Fruit fly (Drosophila melanogaster) whole organism, embryonic: Measurements from ENCODE around the gene Col4a1.

Experiments used
- ATbp ChIP-seq: fragments of 200-800 bp; sonication (Bioruptor generic); optimal IDR thresholded peaks from 2 replicates; lab custom pipeline; 2017; ENCODE audit warnings: missing biosample characterization, mild to moderate bottlenecking, missing genetic modification characterization, missing genetic modification reagents
- C15 ChIP-seq: fragments of 200-800 bp; sonication (Bioruptor generic); IDR thresholded peaks from 3 replicates; pipeline ENCODE4 v1.3.6; 2022; ENCODE audit warnings: missing biosample characterization, missing genetic modification characterization
- CG10431 ChIP-seq: fragments of 200-800 bp; sonication (Bioruptor generic); optimal IDR thresholded peaks from 3 replicates; lab custom pipeline; 2018; ENCODE audit warnings: missing biosample characterization, mild to moderate bottlenecking, missing genetic modification characterization
- CG10959 ChIP-seq: fragments of 200-800 bp; sonication (Bioruptor generic); IDR thresholded peaks from 2 replicates; pipeline ENCODE4 v1.3.6; 2022; ENCODE audit warnings: missing biosample characterization, missing genetic modification characterization
- CG11723 ChIP-seq: fragments of 200-800 bp; sonication (Bioruptor generic); optimal IDR thresholded peaks from 2 replicates; lab custom pipeline; 2017; ENCODE audit warnings: missing biosample characterization, mild to moderate bottlenecking, missing genetic modification characterization
- CG1233 ChIP-seq: fragments of 200-800 bp; sonication (Bioruptor generic); optimal IDR thresholded peaks from 4 replicates; lab custom pipeline; 2018; ENCODE audit warnings: missing biosample characterization, mild to moderate bottlenecking, missing genetic modification characterization
- CG13424 ChIP-seq: fragments of 200-800 bp; sonication (Bioruptor generic); optimal IDR thresholded peaks from 2 replicates; lab custom pipeline; 2019; ENCODE audit warnings: missing biosample characterization, mild to moderate bottlenecking, missing genetic modification characterization, moderate library complexity
- CG14014 ChIP-seq: fragments of 200-800 bp; sonication (Bioruptor generic); IDR thresholded peaks from 2 replicates; pipeline ENCODE4 v1.3.6; 2022; ENCODE audit warnings: missing biosample characterization, missing genetic modification characterization
- CG14667 ChIP-seq: fragments of 200-800 bp; sonication (Bioruptor generic); IDR thresholded peaks from 2 replicates; pipeline ENCODE4 v1.3.6; 2022; ENCODE audit warnings: missing biosample characterization, missing genetic modification characterization
- CG14710 ChIP-seq: fragments of 200-800 bp; sonication (Bioruptor generic); optimal IDR thresholded peaks from 3 replicates; lab custom pipeline; 2019; ENCODE audit warnings: missing biosample characterization, mild to moderate bottlenecking, missing genetic modification characterization, moderate library complexity
- CG15011 ChIP-seq: fragments of 200-800 bp; sonication (Bioruptor generic); optimal IDR thresholded peaks from 3 replicates; lab custom pipeline; 2018; ENCODE audit warnings: missing biosample characterization, mild to moderate bottlenecking, missing genetic modification characterization
- CG16779 ChIP-seq: fragments of 200-800 bp; sonication (Bioruptor generic); IDR thresholded peaks from 2 replicates; pipeline ENCODE4 v1.3.6; 2022; ENCODE audit warnings: missing biosample characterization, missing genetic modification characterization
- CG17568 ChIP-seq: fragments of 200-800 bp; sonication (Bioruptor generic); optimal IDR thresholded peaks from 2 replicates; lab custom pipeline; 2018; ENCODE audit warnings: missing biosample characterization, mild to moderate bottlenecking, missing genetic modification characterization, moderate library complexity
- CG2678 ChIP-seq: fragments of 200-800 bp; sonication (Bioruptor generic); optimal IDR thresholded peaks from 3 replicates; lab custom pipeline; 2019; ENCODE audit warnings: missing biosample characterization, mild to moderate bottlenecking, missing genetic modification characterization, moderate library complexity
- CG4360 ChIP-seq: fragments of 200-800 bp; sonication (Bioruptor generic); IDR thresholded peaks from 2 replicates; pipeline ENCODE4 v1.3.6; 2022; ENCODE audit warnings: missing biosample characterization, missing genetic modification characterization
- CG8924 ChIP-seq: fragments of 200-800 bp; optimal IDR thresholded peaks from 3 replicates; lab custom pipeline; 2019; ENCODE audit warnings: missing biosample characterization, mild to moderate bottlenecking, missing genetic modification characterization, moderate library complexity
- CG9215 ChIP-seq: fragments of 200-800 bp; sonication (Bioruptor generic); IDR thresholded peaks from 2 replicates; pipeline ENCODE4 v1.3.6; 2022; ENCODE audit warnings: missing biosample characterization, missing genetic modification characterization
- CoRest ChIP-seq: fragments of 200-800 bp; sonication (Bioruptor generic); optimal IDR thresholded peaks from 3 replicates; lab custom pipeline; 2018; ENCODE audit warnings: missing biosample characterization, mild to moderate bottlenecking, missing genetic modification characterization, moderate library complexity
- D ChIP-seq, 2 experiments: fragments of 200-800 bp in 1 of 2; fragments of >200 bp in 1 of 2; sonication (Bioruptor generic) in 1 of 2; optimal IDR thresholded peaks; 2 replicates in 1 of 2; 3 replicates in 1 of 2; lab custom pipeline; 2017; ENCODE audit warnings: mild to moderate bottlenecking in 1 of 2, missing biosample characterization in 1 of 2, missing genetic modification characterization in 1 of 2, missing genetic modification reagents in 1 of 2
- HLH54F ChIP-seq: fragments of 200-800 bp; sonication (Bioruptor generic); optimal IDR thresholded peaks from 3 replicates; lab custom pipeline; 2016; ENCODE audit warnings: missing biosample characterization, missing genetic modification characterization
- Hmx ChIP-seq: fragments of 200-800 bp; sonication (Bioruptor generic); optimal IDR thresholded peaks from 2 replicates; lab custom pipeline; 2016; ENCODE audit warnings: missing biosample characterization, missing genetic modification characterization
- Hr3 ChIP-seq: fragments of 200-800 bp; sonication (Bioruptor generic); optimal IDR thresholded peaks from 3 replicates; lab custom pipeline; 2016; ENCODE audit warnings: missing biosample characterization, missing genetic modification characterization
- Hr51 ChIP-seq, 2 experiments: fragments of 200-800 bp; sonication (Bioruptor generic); optimal IDR thresholded peaks; 2 replicates in 1 of 2; 3 replicates in 1 of 2; lab custom pipeline; 2016 to 2018; ENCODE audit warnings: missing biosample characterization in 2 of 2, missing genetic modification characterization in 2 of 2, mild to moderate bottlenecking in 1 of 2, moderate library complexity in 1 of 2
- Nf-YB ChIP-seq: fragments of 200-800 bp; sonication (Bioruptor generic); optimal IDR thresholded peaks from 3 replicates; lab custom pipeline; 2019; ENCODE audit warnings: missing biosample characterization, mild to moderate bottlenecking, missing genetic modification characterization, moderate library complexity
- Ptx1 ChIP-seq: fragments of 200-800 bp; sonication (Bioruptor generic); IDR thresholded peaks from 2 replicates; pipeline ENCODE4 v1.3.6; 2022; ENCODE audit warnings: missing biosample characterization, missing genetic modification characterization
- Ravus ChIP-seq: fragments of 200-800 bp; sonication (Bioruptor generic); IDR thresholded peaks from 2 replicates; pipeline ENCODE4 v1.3.6; 2022; ENCODE audit warnings: missing biosample characterization, missing genetic modification characterization
- Scr ChIP-seq: fragments of 200-800 bp; sonication (Bioruptor generic); IDR thresholded peaks from 2 replicates; pipeline ENCODE4 v1.3.6; 2022; ENCODE audit warnings: missing biosample characterization, missing genetic modification characterization; ENCODE audit not compliant: partially characterized antibody
- Sin3A ChIP-seq: fragments of >200 bp; optimal IDR thresholded peaks from 2 replicates; lab custom pipeline; 2018
- Sox100B ChIP-seq: fragments of 200-800 bp; sonication (Bioruptor generic); optimal IDR thresholded peaks from 3 replicates; lab custom pipeline; 2018; ENCODE audit warnings: missing biosample characterization, mild to moderate bottlenecking, missing genetic modification characterization
- Sry-β ChIP-seq: fragments of 200-800 bp; sonication (Bioruptor generic); optimal IDR thresholded peaks from 2 replicates; lab custom pipeline; 2018; ENCODE audit warnings: missing biosample characterization, mild to moderate bottlenecking, missing genetic modification characterization, moderate library complexity
- ase ChIP-seq: fragments of 200-800 bp; sonication (Bioruptor generic); IDR thresholded peaks from 3 replicates; pipeline ENCODE4 v1.3.6; 2022; ENCODE audit warnings: missing biosample characterization, missing genetic modification characterization
- ato ChIP-seq: fragments of 200-800 bp; sonication (Bioruptor generic); IDR thresholded peaks from 2 replicates; pipeline ENCODE4 v1.3.6; 2022; ENCODE audit warnings: missing biosample characterization, missing genetic modification characterization; ENCODE audit not compliant: partially characterized antibody
- bigmax ChIP-seq: fragments of 200-800 bp; sonication (Bioruptor generic); optimal IDR thresholded peaks from 2 replicates; lab custom pipeline; 2018; ENCODE audit warnings: missing biosample characterization, mild to moderate bottlenecking, missing genetic modification characterization
- bsh ChIP-seq, 2 experiments: fragments of 200-800 bp; sonication (Bioruptor generic); optimal IDR thresholded peaks; 2 replicates each; lab custom pipeline; 2017 to 2018; ENCODE audit warnings: mild to moderate bottlenecking in 2 of 2, missing biosample characterization in 2 of 2, missing genetic modification characterization in 2 of 2, moderate library complexity in 1 of 2
- croc ChIP-seq: fragments of 200-800 bp; sonication (Bioruptor generic); conservative IDR thresholded peaks from 3 replicates; pipeline ENCODE4 v1.3.6; 2022; ENCODE audit warnings: missing biosample characterization, missing genetic modification characterization
- crol ChIP-seq: fragments of 200-800 bp; sonication (Bioruptor generic); IDR thresholded peaks from 2 replicates; pipeline ENCODE4 v1.3.6; 2022; ENCODE audit warnings: missing biosample characterization, missing genetic modification characterization
- da ChIP-seq: fragments of 200-800 bp; sonication (Bioruptor generic); optimal IDR thresholded peaks from 2 replicates; lab custom pipeline; 2016; ENCODE audit warnings: missing biosample characterization, missing genetic modification characterization
- dan ChIP-seq: fragments of 200-800 bp; sonication (Bioruptor generic); IDR thresholded peaks from 2 replicates; pipeline ENCODE4 v1.3.6; 2022; ENCODE audit warnings: missing biosample characterization, missing genetic modification characterization
- dimm ChIP-seq: fragments of 200-800 bp; sonication (Bioruptor generic); IDR thresholded peaks from 2 replicates; pipeline ENCODE4 v1.3.6; 2022; ENCODE audit warnings: missing biosample characterization, missing genetic modification characterization
- dm ChIP-seq: fragments of 200-800 bp; sonication (Bioruptor generic); optimal IDR thresholded peaks from 3 replicates; lab custom pipeline; 2016; ENCODE audit warnings: missing biosample characterization, missing genetic modification characterization
- exex ChIP-seq: fragments of 200-800 bp; sonication (Bioruptor generic); optimal IDR thresholded peaks from 4 replicates; lab custom pipeline; 2018; ENCODE audit warnings: missing biosample characterization, mild to moderate bottlenecking, missing genetic modification characterization, moderate library complexity
- eyg ChIP-seq: fragments of 200-800 bp; sonication (Bioruptor generic); optimal IDR thresholded peaks from 3 replicates; lab custom pipeline; 2016; ENCODE audit warnings: missing biosample characterization, missing genetic modification characterization
- grau ChIP-seq: fragments of 200-800 bp; optimal IDR thresholded peaks from 3 replicates; lab custom pipeline; 2019; ENCODE audit warnings: missing biosample characterization, mild to moderate bottlenecking, missing genetic modification characterization, moderate library complexity
- gsb-n ChIP-seq: fragments of 200-800 bp; sonication (Bioruptor generic); optimal IDR thresholded peaks from 3 replicates; lab custom pipeline; 2018; ENCODE audit warnings: missing biosample characterization, mild to moderate bottlenecking, missing genetic modification characterization
- hth ChIP-seq: fragments of >200 bp; optimal IDR thresholded peaks from 2 replicates; lab custom pipeline; 2017; ENCODE audit warnings: inconsistent platforms
- jing ChIP-seq: fragments of 200-800 bp; sonication (Bioruptor generic); optimal IDR thresholded peaks from 2 replicates; lab custom pipeline; 2018; ENCODE audit warnings: missing biosample characterization, mild to moderate bottlenecking, missing genetic modification characterization
- knrl ChIP-seq: fragments of 200-800 bp; sonication (Bioruptor generic); IDR thresholded peaks from 3 replicates; pipeline ENCODE4 v1.3.6; 2022; ENCODE audit warnings: missing biosample characterization, missing genetic modification characterization; ENCODE audit not compliant: partially characterized antibody
- lbe ChIP-seq: fragments of 200-800 bp; sonication (Bioruptor generic); optimal IDR thresholded peaks from 2 replicates; lab custom pipeline; 2016; ENCODE audit warnings: missing biosample characterization, mild to moderate bottlenecking, missing genetic modification characterization
- usp ChIP-seq: fragments of >200 bp; optimal IDR thresholded peaks from 2 replicates; lab custom pipeline; 2017; ENCODE audit warnings: missing biosample characterization, missing genetic modification characterization
- yki ChIP-seq: fragments of >200 bp; optimal IDR thresholded peaks from 3 replicates; lab custom pipeline; 2018

Gene Col4a1

dm6 chr2L:5000287-5000871 is 29.0 kb upstream of the Col4a1 start (continued):
- peak; percentile 75 to 83 for TF ChIP-seq bsh (GFP tag; optimal IDR thresholded peaks at IDR 0.05; lab: Kevin White, UChicago)
- TF ChIP-seq eyg, result no peak
- peak; percentile 93 for TF ChIP-seq CG8924 (tag; lab: Kevin White, UChicago)
- TF ChIP-seq dm (GFP tag; lab: Kevin White, UChicago), result no peak
- no peak for TF ChIP-seq D (optimal IDR thresholded peaks at IDR 0.05; lab: Kevin White, UChicago)
- peak; percentile 78 for TF ChIP-seq D (GFP tag; optimal IDR thresholded peaks at IDR 0.05; lab: Kevin White, UChicago)
- peak; percentile 33 for TF ChIP-seq exex (tag; lab: Kevin White, UChicago)
- peak; percentile 73 for TF ChIP-seq gsb-n (tag; lab: Kevin White, UChicago)
- TF ChIP-seq CG15011 (GFP tag; lab: Kevin White, UChicago), result peak; percentile 81
- TF ChIP-seq Sox100B, result peak; percentile 85
- TF ChIP-seq CG14014 (GFP tag; lab: Robert Waterston, UW), result peak; percentile 78
- TF ChIP-seq da (GFP tag; lab: Kevin White, UChicago), result no peak
- peak; percentile 53 for TF ChIP-seq Ravus (GFP tag; lab: Robert Waterston, UW)
- peak; percentile 68 for TF ChIP-seq yki (lab: Kevin White, UChicago)
- TF ChIP-seq Sin3A, result no peak
- peak; percentile 83 for TF ChIP-seq Ptx1 (GFP tag; lab: Robert Waterston, UW)
- TF ChIP-seq lbe (GFP tag; lab: Kevin White, UChicago), result peak; percentile 86
- peak; percentile 87 for TF ChIP-seq CG17568 (GFP tag; lab: Kevin White, UChicago)
- peak; percentile 23 to 87 for TF ChIP-seq Hr51 (GFP tag; optimal IDR thresholded peaks at IDR 0.05; lab: Kevin White, UChicago)
- no peak for TF ChIP-seq bigmax (GFP tag; lab: Kevin White, UChicago)
- peak; percentile 68 for TF ChIP-seq grau (tag; lab: Kevin White, UChicago)
- TF ChIP-seq CG11723 (GFP tag; lab: Kevin White, UChicago), result peak; percentile 63
- peak; percentile 56 for TF ChIP-seq HLH54F (GFP tag; lab: Kevin White, UChicago)
- TF ChIP-seq ato (GFP tag; lab: Robert Waterston, UW), result no peak
- peak; percentile 92 for TF ChIP-seq CG13424 (tag; lab: Kevin White, UChicago)
- peak; percentile 86 for TF ChIP-seq CG1233 (GFP tag; lab: Kevin White, UChicago)
- no peak for TF ChIP-seq Scr (GFP tag; lab: Robert Waterston, UW)
- TF ChIP-seq CG10959 (GFP tag; lab: Robert Waterston, UW), result peak; percentile 70
- TF ChIP-seq Sry-β (GFP tag; lab: Kevin White, UChicago), result no peak
- no peak for TF ChIP-seq hth (lab: Kevin White, UChicago)
- peak; percentile 66 for TF ChIP-seq CG10431
- peak; percentile 88 for TF ChIP-seq CoRest (tag; lab: Kevin White, UChicago)
- peak; percentile 75 for TF ChIP-seq croc (GFP tag; lab: Robert Waterston, UW)
- no peak for TF ChIP-seq crol (GFP tag; lab: Robert Waterston, UW)
- TF ChIP-seq CG4360 (GFP tag; lab: Robert Waterston, UW), result 0 out of 2 replicates have a peak, but pooled peaks have one; percentile 32
- peak; percentile 69 for TF ChIP-seq Hmx (GFP tag; lab: Kevin White, UChicago)
- no peak for TF ChIP-seq knrl
- TF ChIP-seq ATbp (GFP tag; lab: Kevin White, UChicago), result peak; percentile 77
- peak; percentile 90 for TF ChIP-seq CG2678
- peak; percentile 87 for TF ChIP-seq CG14710
- peak; percentile 64 for TF ChIP-seq CG9215 (GFP tag; lab: Robert Waterston, UW)
- TF ChIP-seq Nf-YB (GFP tag; lab: Kevin White, UChicago), result peak; percentile 75
- TF ChIP-seq C15, result no peak
- peak; percentile 67 for TF ChIP-seq dimm (GFP tag; lab: Robert Waterston, UW)
- peak; percentile 68 for TF ChIP-seq Hr3 (GFP tag; lab: Kevin White, UChicago)
- TF ChIP-seq ase (GFP tag; lab: Robert Waterston, UW), result peak; percentile 48; the same call in 2 of the 3 replicates
- TF ChIP-seq jing (GFP tag; lab: Kevin White, UChicago), result peak; percentile 65
- TF ChIP-seq dan, result no peak
- TF ChIP-seq usp, result no peak
- TF ChIP-seq CG14667 (GFP tag; lab: Robert Waterston, UW), result peak; percentile 60
- TF ChIP-seq CG16779 (GFP tag; lab: Robert Waterston, UW), result no peak
